Fruit fly (Drosophila melanogaster) S2 (cell line): ENCODE measurements around the gene Polr3D.

Source experiments
- CG8478 ChIP-seq: fragments of >200 bp; optimal IDR thresholded peaks from 2 replicates; lab custom pipeline; 2018
- CTCF ChIP-seq, 2 experiments: fragments of >200 bp; optimal IDR thresholded peaks; 2 replicates each; lab custom pipeline; 2018

dm6 chr3L:18096726-18097125 is 12.6 kb downstream of the Polr3D start:
- no peak for TF ChIP-seq CG8478 (lab: Kevin White, UChicago)
- no peak for TF ChIP-seq CTCF (optimal IDR thresholded peaks at IDR 0.05; lab: Kevin White, UChicago)
